Worm (Caenorhabditis elegans) whole organism, mixed stage, embryonic: ENCODE results near the gene F10C2.7.

ENCODE experiments used
- bed-3 ChIP-seq: fragments of 200-800 bp; sonication (Bioruptor generic); optimal IDR thresholded peaks from 3 replicates; lab custom pipeline; 2018; ENCODE audit warnings: mild to moderate bottlenecking, missing genetic modification characterization, moderate library complexity, missing compliant biosample characterization
- blmp-1 ChIP-seq: fragments of 150-350 bp; optimal IDR thresholded peaks from 2 replicates; lab custom pipeline; 2014; ENCODE audit warnings: missing biosample characterization, missing genetic modification characterization
- ceh-39 ChIP-seq: fragments of 150-350 bp; optimal IDR thresholded peaks from 2 replicates; lab custom pipeline; 2014; ENCODE audit warnings: missing biosample characterization, missing genetic modification characterization
- ceh-83 ChIP-seq: fragments of 200-800 bp; sonication (Bioruptor generic); optimal IDR thresholded peaks from 2 replicates; lab custom pipeline; 2018; ENCODE audit warnings: mild to moderate bottlenecking, missing genetic modification characterization, missing compliant biosample characterization
- ces-1 ChIP-seq: fragments of 150-350 bp; optimal IDR thresholded peaks from 2 replicates; lab custom pipeline; 2014; ENCODE audit warnings: missing biosample characterization, missing genetic modification reagents, missing genetic modification characterization
- cnd-1 ChIP-seq: fragments of 200-800 bp; sonication (Bioruptor generic); optimal IDR thresholded peaks from 2 replicates; lab custom pipeline; 2018; ENCODE audit warnings: mild to moderate bottlenecking, missing genetic modification characterization, missing compliant biosample characterization
- elt-1 ChIP-seq: sonication (generic microtip); optimal IDR thresholded peaks from 2 replicates; lab custom pipeline; 2017; ENCODE audit warnings: missing genetic modification characterization, mild to moderate bottlenecking, missing compliant biosample characterization, antibody characterized with exemption, moderate library complexity, borderline replicate concordance; ENCODE audit not compliant: insufficient read depth
- elt-3 ChIP-seq: fragments of 150-350 bp; optimal IDR thresholded peaks from 2 replicates; lab custom pipeline; 2014; ENCODE audit warnings: missing biosample characterization, missing genetic modification characterization
- flh-1 ChIP-seq: fragments of 200-800 bp; sonication (Bioruptor generic); optimal IDR thresholded peaks from 2 replicates; lab custom pipeline; 2018; ENCODE audit warnings: mild to moderate bottlenecking, missing genetic modification characterization, moderate library complexity, missing compliant biosample characterization
- ham-2 ChIP-seq: fragments of 200-800 bp; sonication (Bioruptor generic); optimal IDR thresholded peaks from 2 replicates; lab custom pipeline; 2018; ENCODE audit warnings: mild to moderate bottlenecking, missing genetic modification characterization, missing compliant biosample characterization
- hlh-1 ChIP-seq: fragments of 150-350 bp; optimal IDR thresholded peaks from 2 replicates; lab custom pipeline; 2014; ENCODE audit warnings: missing biosample characterization, missing genetic modification reagents, missing genetic modification characterization
- lin-13 ChIP-seq: fragments of 150-350 bp; optimal IDR thresholded peaks from 2 replicates; lab custom pipeline; 2014; ENCODE audit warnings: missing biosample characterization, missing genetic modification characterization
- lin-32 ChIP-seq: fragments of 200-800 bp; sonication (Bioruptor generic); optimal IDR thresholded peaks from 2 replicates; lab custom pipeline; 2018; ENCODE audit warnings: mild to moderate bottlenecking, missing genetic modification characterization, missing compliant biosample characterization
- mab-5 ChIP-seq: fragments of 150-350 bp; optimal IDR thresholded peaks from 2 replicates; lab custom pipeline; 2014; ENCODE audit warnings: missing biosample characterization, missing genetic modification characterization
- mep-1 ChIP-seq: fragments of 150-350 bp; optimal IDR thresholded peaks from 2 replicates; lab custom pipeline; 2017; ENCODE audit warnings: missing biosample characterization, missing genetic modification reagents, missing genetic modification characterization, inconsistent platforms
- mls-2 ChIP-seq: sonication (generic microtip); optimal IDR thresholded peaks from 2 replicates; lab custom pipeline; 2016; ENCODE audit warnings: mild to moderate bottlenecking, missing genetic modification characterization, moderate library complexity, missing compliant biosample characterization
- nhr-12 ChIP-seq: fragments of 150-350 bp; optimal IDR thresholded peaks from 2 replicates; lab custom pipeline; 2014; ENCODE audit warnings: missing biosample characterization, missing genetic modification characterization
- nhr-2 ChIP-seq: fragments of 150-350 bp; optimal IDR thresholded peaks from 2 replicates; lab custom pipeline; 2014; ENCODE audit warnings: missing biosample characterization, missing genetic modification characterization
- nhr-237 ChIP-seq: fragments of 150-350 bp; optimal IDR thresholded peaks from 2 replicates; lab custom pipeline; 2014; ENCODE audit warnings: missing biosample characterization, missing genetic modification characterization
- nhr-28 ChIP-seq: fragments of 150-350 bp; optimal IDR thresholded peaks from 2 replicates; lab custom pipeline; 2014; ENCODE audit warnings: missing biosample characterization, missing genetic modification characterization
- nhr-76 ChIP-seq: sonication (generic microtip); optimal IDR thresholded peaks from 2 replicates; lab custom pipeline; 2017; ENCODE audit warnings: missing biosample characterization, missing genetic modification characterization
- pha-4 ChIP-seq: fragments of 150-350 bp; optimal IDR thresholded peaks from 2 replicates; lab custom pipeline; 2018; ENCODE audit warnings: missing biosample characterization, missing genetic modification reagents, missing genetic modification characterization
- sem-2 ChIP-seq: fragments of 200-800 bp; sonication (Bioruptor generic); optimal IDR thresholded peaks from 2 replicates; lab custom pipeline; 2018; ENCODE audit warnings: mild to moderate bottlenecking, missing genetic modification characterization, missing compliant biosample characterization
- snpc-4 ChIP-seq: fragments of 150-350 bp; optimal IDR thresholded peaks from 2 replicates; lab custom pipeline; 2014; ENCODE audit warnings: missing biosample characterization, missing genetic modification characterization
- sptf-1 ChIP-seq: sonication (generic microtip); optimal IDR thresholded peaks from 2 replicates; lab custom pipeline; 2017; ENCODE audit warnings: mild to moderate bottlenecking, missing genetic modification characterization, moderate library complexity, missing compliant biosample characterization
- tbx-8 ChIP-seq: fragments of 200-800 bp; sonication (Bioruptor generic); optimal IDR thresholded peaks from 2 replicates; lab custom pipeline; 2018; ENCODE audit warnings: mild to moderate bottlenecking, missing genetic modification characterization, moderate library complexity, missing compliant biosample characterization
- unc-120 ChIP-seq: sonication (generic microtip); optimal IDR thresholded peaks from 2 replicates; lab custom pipeline; 2017; ENCODE audit warnings: missing genetic modification characterization, missing compliant biosample characterization; ENCODE audit not compliant: poor library complexity, severe bottlenecking
- unc-39 ChIP-seq: fragments of 150-350 bp; optimal IDR thresholded peaks from 2 replicates; lab custom pipeline; 2014; ENCODE audit warnings: missing biosample characterization, missing genetic modification characterization
- unc-62 ChIP-seq: fragments of 150-350 bp; optimal IDR thresholded peaks from 2 replicates; lab custom pipeline; 2014; ENCODE audit warnings: missing biosample characterization, missing genetic modification reagents, missing genetic modification characterization
- zip-8 ChIP-seq: fragments of 150-350 bp; optimal IDR thresholded peaks from 2 replicates; lab custom pipeline; 2014; ENCODE audit warnings: missing biosample characterization, missing genetic modification characterization
- ztf-11 ChIP-seq: fragments of 150-350 bp; optimal IDR thresholded peaks from 2 replicates; lab custom pipeline; 2014; ENCODE audit warnings: missing biosample characterization, missing genetic modification characterization

Gene F10C2.7

DNA sequence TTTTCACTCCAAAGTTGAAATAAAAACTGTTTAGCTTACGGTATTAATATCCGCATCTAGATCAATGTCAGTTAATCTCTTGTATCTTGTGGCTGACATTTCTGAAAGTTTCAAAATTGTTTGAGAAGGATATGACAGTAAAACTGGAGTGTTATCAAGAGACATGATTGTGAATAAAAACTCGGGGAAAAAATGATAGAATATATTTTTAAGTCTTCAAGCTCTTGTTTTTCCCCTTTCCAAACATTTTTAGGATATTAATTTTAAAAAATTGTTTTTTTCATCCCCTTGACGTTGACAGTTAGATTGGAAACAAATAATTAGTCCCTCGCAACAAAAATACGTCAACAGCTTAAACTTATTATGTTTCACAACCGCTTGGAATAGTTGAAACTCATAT lies 21.2 kb downstream of the F10C2.7 start, which contains the start of gene R07B7.6:
R07B7.6 (minus strand) TSS at position 101 of the 400 bp plus-strand sequence.
- no peak for TF ChIP-seq nhr-2 (tag; lab: Kevin White, UChicago)
- TF ChIP-seq nhr-237, result no peak
- no peak for TF ChIP-seq unc-39 (tag; lab: Kevin White, UChicago)
- TF ChIP-seq sptf-1 (tag; lab: Kevin White, UChicago), result no peak
- no peak for TF ChIP-seq nhr-28 (tag; lab: Kevin White, UChicago)
- no peak for TF ChIP-seq mab-5 (tag; lab: Kevin White, UChicago)
- no peak for TF ChIP-seq mls-2 (tag; lab: Kevin White, UChicago)
- TF ChIP-seq, all 35 proteins: peak for 0

DNA sequence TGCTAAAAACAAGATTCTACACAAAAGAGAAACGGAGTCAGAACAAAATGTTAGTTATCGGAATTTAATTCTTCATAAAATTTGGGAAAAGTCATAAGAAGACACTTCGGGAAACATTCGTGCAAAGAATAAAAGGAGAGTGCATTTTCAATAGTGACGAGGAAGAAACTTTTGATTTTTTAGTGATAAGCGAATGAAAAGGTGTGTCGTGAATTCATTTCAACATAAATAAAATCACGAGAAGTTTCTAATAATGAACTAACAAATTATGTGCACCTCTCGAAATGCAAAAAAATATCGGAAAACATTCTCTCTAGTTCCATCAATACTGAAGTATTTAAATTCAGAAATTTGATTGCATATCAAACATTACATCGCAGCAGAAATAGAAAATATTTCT lies 22.3 kb downstream of the F10C2.7 start:
- no peak for TF ChIP-seq unc-39 (tag; lab: Kevin White, UChicago)
- no peak for TF ChIP-seq lin-32 (GFP tag; lab: Kevin White, UChicago)
- no peak for TF ChIP-seq ceh-83 (GFP tag; lab: Kevin White, UChicago)
- no peak for TF ChIP-seq mab-5 (tag; lab: Kevin White, UChicago)
- TF ChIP-seq sem-2 (GFP tag; lab: Kevin White, UChicago), result no peak
- TF ChIP-seq cnd-1 (tag; lab: Kevin White, UChicago), result no peak
- TF ChIP-seq pha-4 (tag; lab: Kevin White, UChicago), result no peak
- TF ChIP-seq flh-1 (GFP tag; lab: Kevin White, UChicago), result no peak
- TF ChIP-seq mep-1, result no peak

DNA sequence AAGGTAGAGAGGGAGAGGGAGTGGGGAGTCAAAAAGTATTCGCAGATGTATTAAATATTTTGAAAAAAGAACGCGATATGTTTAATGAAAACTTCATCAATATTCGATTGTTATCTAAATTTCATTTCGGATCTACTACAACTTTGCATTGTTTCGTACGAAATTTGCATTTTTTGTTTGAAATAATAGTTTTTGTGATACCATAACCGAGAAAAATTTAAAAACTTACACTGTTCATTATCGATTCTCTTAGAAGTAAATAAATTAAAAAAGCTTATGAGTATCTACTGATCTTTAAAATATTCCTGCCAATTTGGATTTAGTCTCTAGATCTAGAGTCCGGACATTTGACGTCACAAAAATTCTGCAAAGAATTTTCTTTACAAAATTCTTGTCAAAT lies 26.6 kb downstream of the F10C2.7 start, which contains the start of gene R07B7.9:
R07B7.9 (minus strand) TSS at position 101 of the 400 bp plus-strand sequence.
- TF ChIP-seq tbx-8 (no peak), ceh-83 (GFP tag; lab: Kevin White, UChicago) (no peak), mls-2 (tag; lab: Kevin White, UChicago) (no peak), nhr-28 (tag; lab: Kevin White, UChicago) (no peak), mab-5 (tag; lab: Kevin White, UChicago) (no peak), ztf-11 (tag; lab: Kevin White, UChicago) (no peak), nhr-76 (tag; lab: Kevin White, UChicago) (no peak), elt-3 (tag; lab: Kevin White, UChicago) (no peak)
- TF ChIP-seq, all 35 proteins: peak for 0

- no peak for TF ChIP-seq ztf-11 (tag; lab: Kevin White, UChicago)
- no peak for TF ChIP-seq blmp-1 (tag; lab: Kevin White, UChicago)
- no peak for TF ChIP-seq cnd-1 (tag; lab: Kevin White, UChicago)
- no peak for TF ChIP-seq ham-2 (GFP tag; lab: Kevin White, UChicago)
- no peak for TF ChIP-seq mab-5 (tag; lab: Kevin White, UChicago)
- TF ChIP-seq hlh-1, result no peak
- TF ChIP-seq lin-13 (tag; lab: Kevin White, UChicago), result no peak
- no peak for TF ChIP-seq mls-2 (tag; lab: Kevin White, UChicago)
- no peak for TF ChIP-seq zip-8 (tag; lab: Kevin White, UChicago)
- TF ChIP-seq ces-1 (GFP tag; lab: Kevin White, UChicago), result no peak
- TF ChIP-seq elt-1 (tag; lab: Kevin White, UChicago), result no peak
Observed at ce11 chrV:12082932-12083331, 29.2 kb downstream of the F10C2.7 start, which contains the start of gene R07B7.10. R07B7.10 (plus strand) TSS chrV:12083216.

- TF ChIP-seq unc-120 (tag; lab: Kevin White, UChicago) (no peak), ceh-39 (tag; lab: Kevin White, UChicago) (no peak), nhr-12 (no peak), elt-1 (tag; lab: Kevin White, UChicago) (no peak), ceh-83 (GFP tag; lab: Kevin White, UChicago) (no peak), blmp-1 (tag; lab: Kevin White, UChicago) (no peak), nhr-237 (no peak), unc-62 (no peak), ham-2 (GFP tag; lab: Kevin White, UChicago) (no peak), flh-1 (GFP tag; lab: Kevin White, UChicago) (no peak), snpc-4 (tag; lab: Kevin White, UChicago) (no peak), cnd-1 (tag; lab: Kevin White, UChicago) (no peak), bed-3 (GFP tag; lab: Kevin White, UChicago) (no peak), mab-5 (tag; lab: Kevin White, UChicago) (no peak)
Observed at ce11 chrV:12084216-12084615, 30.5 kb downstream of the F10C2.7 start, which contains the start of gene R07B7.8. R07B7.8 (minus strand) TSS chrV:12084316.
